Fruit fly (Drosophila melanogaster) whole organism, embryonic: ENCODE data around the gene gfzf.

ENCODE experiments used
- Adf1 ChIP-seq: fragments of 200-800 bp; sonication (Bioruptor generic); IDR thresholded peaks from 2 replicates; pipeline ENCODE4 v1.3.6; 2022; ENCODE audit warnings: missing biosample characterization, missing genetic modification characterization
- Asciz ChIP-seq: fragments of 200-800 bp; sonication (Bioruptor generic); optimal IDR thresholded peaks from 2 replicates; lab custom pipeline; 2017; ENCODE audit warnings: missing biosample characterization, mild to moderate bottlenecking, missing genetic modification characterization, missing genetic modification reagents
- BtbVII ChIP-seq: fragments of 200-800 bp; sonication (Bioruptor generic); optimal IDR thresholded peaks from 3 replicates; lab custom pipeline; 2017; ENCODE audit warnings: missing biosample characterization, mild to moderate bottlenecking, missing genetic modification characterization
- CG12155 ChIP-seq: fragments of 200-800 bp; sonication (Bioruptor generic); optimal IDR thresholded peaks from 3 replicates; lab custom pipeline; 2016; ENCODE audit warnings: missing biosample characterization, missing genetic modification characterization
- CG12744 ChIP-seq: fragments of 200-800 bp; sonication (Bioruptor generic); optimal IDR thresholded peaks from 2 replicates; lab custom pipeline; 2016; ENCODE audit warnings: missing biosample characterization, missing genetic modification characterization
- CG12769 ChIP-seq: fragments of 200-800 bp; sonication (Bioruptor generic); optimal IDR thresholded peaks from 2 replicates; lab custom pipeline; 2019; ENCODE audit warnings: missing biosample characterization, mild to moderate bottlenecking, missing genetic modification characterization, moderate library complexity
- CG13123 ChIP-seq: fragments of 200-800 bp; sonication (Bioruptor generic); optimal IDR thresholded peaks from 2 replicates; lab custom pipeline; 2016; ENCODE audit warnings: missing biosample characterization, missing genetic modification characterization
- CG13894 ChIP-seq: fragments of 200-800 bp; sonication (Bioruptor generic); optimal IDR thresholded peaks from 3 replicates; lab custom pipeline; 2018; ENCODE audit warnings: missing biosample characterization, mild to moderate bottlenecking, missing genetic modification characterization, moderate library complexity
- CG14441 ChIP-seq: fragments of 200-800 bp; sonication (Bioruptor generic); IDR thresholded peaks from 2 replicates; pipeline ENCODE4 v1.3.6; 2022; ENCODE audit warnings: missing biosample characterization, missing genetic modification characterization
- CG14667 ChIP-seq: fragments of 200-800 bp; sonication (Bioruptor generic); IDR thresholded peaks from 2 replicates; pipeline ENCODE4 v1.3.6; 2022; ENCODE audit warnings: missing biosample characterization, missing genetic modification characterization
- CG15269 ChIP-seq: fragments of 200-800 bp; sonication (Bioruptor generic); optimal IDR thresholded peaks from 2 replicates; lab custom pipeline; 2018; ENCODE audit warnings: missing biosample characterization, mild to moderate bottlenecking, missing genetic modification characterization, moderate library complexity
- CG15601 ChIP-seq: fragments of 200-800 bp; sonication (Bioruptor generic); optimal IDR thresholded peaks from 3 replicates; lab custom pipeline; 2019; ENCODE audit warnings: missing biosample characterization, mild to moderate bottlenecking, missing genetic modification characterization, moderate library complexity
- CG2199 ChIP-seq: fragments of 200-800 bp; sonication (Bioruptor generic); IDR thresholded peaks from 3 replicates; pipeline ENCODE4 v1.3.6; 2022; ENCODE audit warnings: missing biosample characterization, missing genetic modification characterization
- CG2889 ChIP-seq: fragments of 200-800 bp; sonication (Bioruptor generic); IDR thresholded peaks from 3 replicates; pipeline ENCODE4 v1.3.6; 2022; ENCODE audit warnings: missing biosample characterization, missing genetic modification characterization
- CG3838 ChIP-seq: fragments of 200-800 bp; sonication (Bioruptor generic); optimal IDR thresholded peaks from 3 replicates; lab custom pipeline; 2016; ENCODE audit warnings: missing biosample characterization, missing genetic modification characterization
- CG3995 ChIP-seq: fragments of 200-800 bp; sonication (Bioruptor generic); optimal IDR thresholded peaks from 3 replicates; lab custom pipeline; 2016; ENCODE audit warnings: missing biosample characterization, missing genetic modification characterization
- CG4282 ChIP-seq: fragments of 200-800 bp; sonication (Bioruptor generic); optimal IDR thresholded peaks from 2 replicates; lab custom pipeline; 2016; ENCODE audit warnings: missing biosample characterization, missing genetic modification characterization
- CG6175 ChIP-seq: fragments of 200-800 bp; sonication (Bioruptor generic); IDR thresholded peaks from 3 replicates; pipeline ENCODE4 v1.3.6; 2022; ENCODE audit warnings: missing biosample characterization, missing genetic modification characterization
- CG8281 ChIP-seq: fragments of 200-800 bp; sonication (Bioruptor generic); optimal IDR thresholded peaks from 2 replicates; lab custom pipeline; 2018; ENCODE audit warnings: missing biosample characterization, mild to moderate bottlenecking, missing genetic modification characterization, moderate library complexity
- CG9817 ChIP-seq: fragments of 200-800 bp; sonication (Bioruptor generic); optimal IDR thresholded peaks from 2 replicates; lab custom pipeline; 2018; ENCODE audit warnings: missing biosample characterization, mild to moderate bottlenecking, missing genetic modification characterization, moderate library complexity
- CTCF ChIP-seq: fragments of 200-800 bp; sonication (Bioruptor generic); optimal IDR thresholded peaks from 2 replicates; lab custom pipeline; 2017; ENCODE audit warnings: missing biosample characterization, mild to moderate bottlenecking, missing genetic modification characterization, moderate library complexity
- CoRest ChIP-seq: fragments of 200-800 bp; sonication (Bioruptor generic); optimal IDR thresholded peaks from 3 replicates; lab custom pipeline; 2018; ENCODE audit warnings: missing biosample characterization, mild to moderate bottlenecking, missing genetic modification characterization, moderate library complexity
- D ChIP-seq, 2 experiments: fragments of 200-800 bp in 1 of 2; fragments of >200 bp in 1 of 2; sonication (Bioruptor generic) in 1 of 2; optimal IDR thresholded peaks; 2 replicates in 1 of 2; 3 replicates in 1 of 2; lab custom pipeline; 2017; ENCODE audit warnings: mild to moderate bottlenecking in 1 of 2, missing biosample characterization in 1 of 2, missing genetic modification characterization in 1 of 2, missing genetic modification reagents in 1 of 2
- Dfd ChIP-seq, 2 experiments: fragments of >200 bp; optimal IDR thresholded peaks; 2 replicates each; lab custom pipeline; 2017; ENCODE audit warnings: missing biosample characterization in 2 of 2, missing genetic modification characterization in 2 of 2
- Doc3 ChIP-seq: fragments of 200-800 bp; sonication (Bioruptor generic); IDR thresholded peaks from 3 replicates; pipeline ENCODE4 v1.3.6; 2022; ENCODE audit warnings: missing biosample characterization, missing genetic modification characterization; ENCODE audit not compliant: partially characterized antibody
- Fer1 ChIP-seq: fragments of 200-800 bp; sonication (Bioruptor generic); optimal IDR thresholded peaks from 2 replicates; lab custom pipeline; 2017; ENCODE audit warnings: missing biosample characterization, mild to moderate bottlenecking, missing genetic modification characterization
- HHEX ChIP-seq: fragments of 200-800 bp; sonication (Bioruptor generic); optimal IDR thresholded peaks from 3 replicates; lab custom pipeline; 2017; ENCODE audit warnings: missing biosample characterization, mild to moderate bottlenecking, missing genetic modification characterization, missing genetic modification reagents
- HLH54F ChIP-seq: fragments of 200-800 bp; sonication (Bioruptor generic); optimal IDR thresholded peaks from 3 replicates; lab custom pipeline; 2016; ENCODE audit warnings: missing biosample characterization, missing genetic modification characterization
- Hmr ChIP-seq: fragments of 200-800 bp; sonication (Bioruptor generic); optimal IDR thresholded peaks from 3 replicates; lab custom pipeline; 2017; ENCODE audit warnings: mild to moderate bottlenecking, missing biosample characterization, missing genetic modification reagents, missing genetic modification characterization
- Hmx ChIP-seq: fragments of 200-800 bp; sonication (Bioruptor generic); optimal IDR thresholded peaks from 2 replicates; lab custom pipeline; 2016; ENCODE audit warnings: missing biosample characterization, missing genetic modification characterization
- Hsf ChIP-seq: fragments of 200-800 bp; sonication (Bioruptor generic); optimal IDR thresholded peaks from 3 replicates; lab custom pipeline; 2016; ENCODE audit warnings: missing biosample characterization, missing genetic modification characterization
- Lpt ChIP-seq: fragments of >200 bp; optimal IDR thresholded peaks from 2 replicates; lab custom pipeline; 2018; ENCODE audit warnings: missing biosample characterization, missing genetic modification characterization
- Myb ChIP-seq: fragments of 200-800 bp; sonication (Bioruptor generic); optimal IDR thresholded peaks from 2 replicates; lab custom pipeline; 2016; ENCODE audit warnings: missing biosample characterization, missing genetic modification characterization
- NC2α ChIP-seq: fragments of 200-800 bp; sonication (Bioruptor generic); optimal IDR thresholded peaks from 2 replicates; lab custom pipeline; 2016; ENCODE audit warnings: missing biosample characterization, missing genetic modification characterization
- NfI ChIP-seq: fragments of 200-800 bp; sonication (Bioruptor generic); optimal IDR thresholded peaks from 3 replicates; lab custom pipeline; 2018; ENCODE audit warnings: missing biosample characterization, mild to moderate bottlenecking, missing genetic modification characterization, moderate library complexity
- Spps ChIP-seq: fragments of 200-800 bp; sonication (Bioruptor generic); optimal IDR thresholded peaks from 2 replicates; lab custom pipeline; 2018; ENCODE audit warnings: missing biosample characterization, mild to moderate bottlenecking, missing genetic modification characterization
- Stat92E ChIP-seq, 3 experiments: fragments of >200 bp in 2 of 3; fragments of 200-800 bp in 1 of 3; sonication (Bioruptor generic) in 1 of 3; optimal IDR thresholded peaks; 2 replicates each; lab custom pipeline; 2017 to 2019; ENCODE audit warnings: missing biosample characterization in 3 of 3, missing genetic modification characterization in 3 of 3, mild to moderate bottlenecking in 1 of 3, moderate library complexity in 1 of 3
- Trl ChIP-seq, 3 experiments: fragments of >200 bp in 2 of 3; fragments of 200-800 bp in 1 of 3; sonication (Bioruptor generic) in 1 of 3; optimal IDR thresholded peaks; 2 replicates in 1 of 3; 3 replicates in 2 of 3; lab custom pipeline; 2016 to 2017; ENCODE audit warnings: missing biosample characterization in 1 of 3, missing genetic modification characterization in 1 of 3
- al ChIP-seq: fragments of 200-800 bp; sonication (Bioruptor generic); IDR thresholded peaks from 2 replicates; pipeline ENCODE4 v1.3.6; 2022; ENCODE audit warnings: missing biosample characterization, missing genetic modification characterization
- crol ChIP-seq: fragments of 200-800 bp; sonication (Bioruptor generic); IDR thresholded peaks from 2 replicates; pipeline ENCODE4 v1.3.6; 2022; ENCODE audit warnings: missing biosample characterization, missing genetic modification characterization
- dan ChIP-seq: fragments of 200-800 bp; sonication (Bioruptor generic); IDR thresholded peaks from 2 replicates; pipeline ENCODE4 v1.3.6; 2022; ENCODE audit warnings: missing biosample characterization, missing genetic modification characterization
- gem ChIP-seq: fragments of 200-800 bp; sonication (Bioruptor generic); optimal IDR thresholded peaks from 2 replicates; lab custom pipeline; 2019; ENCODE audit warnings: missing biosample characterization, mild to moderate bottlenecking, missing genetic modification characterization, moderate library complexity
- gsb ChIP-seq: fragments of 200-800 bp; sonication (Bioruptor generic); IDR thresholded peaks from 2 replicates; pipeline ENCODE4 v1.3.6; 2022; ENCODE audit warnings: missing biosample characterization, missing genetic modification characterization
- pum ChIP-seq: fragments of 200-800 bp; sonication (Bioruptor generic); optimal IDR thresholded peaks from 2 replicates; lab custom pipeline; 2016; ENCODE audit warnings: missing biosample characterization, missing genetic modification characterization
- repo ChIP-seq: fragments of 200-800 bp; sonication (Bioruptor generic); optimal IDR thresholded peaks from 2 replicates; lab custom pipeline; 2016; ENCODE audit warnings: missing biosample characterization, missing genetic modification characterization
- sqz ChIP-seq: fragments of 200-800 bp; sonication (Bioruptor generic); optimal IDR thresholded peaks from 3 replicates; lab custom pipeline; 2018; ENCODE audit warnings: missing biosample characterization, mild to moderate bottlenecking, missing genetic modification characterization
- wor ChIP-seq: fragments of 200-800 bp; sonication (Bioruptor generic); IDR thresholded peaks from 2 replicates; pipeline ENCODE4 v1.3.6; 2022; ENCODE audit warnings: missing biosample characterization, missing genetic modification characterization
- zen ChIP-seq: fragments of 200-800 bp; sonication (Bioruptor generic); optimal IDR thresholded peaks from 3 replicates; lab custom pipeline; 2018; ENCODE audit warnings: missing biosample characterization, mild to moderate bottlenecking, missing genetic modification characterization, moderate library complexity

Gene gfzf

DNA sequence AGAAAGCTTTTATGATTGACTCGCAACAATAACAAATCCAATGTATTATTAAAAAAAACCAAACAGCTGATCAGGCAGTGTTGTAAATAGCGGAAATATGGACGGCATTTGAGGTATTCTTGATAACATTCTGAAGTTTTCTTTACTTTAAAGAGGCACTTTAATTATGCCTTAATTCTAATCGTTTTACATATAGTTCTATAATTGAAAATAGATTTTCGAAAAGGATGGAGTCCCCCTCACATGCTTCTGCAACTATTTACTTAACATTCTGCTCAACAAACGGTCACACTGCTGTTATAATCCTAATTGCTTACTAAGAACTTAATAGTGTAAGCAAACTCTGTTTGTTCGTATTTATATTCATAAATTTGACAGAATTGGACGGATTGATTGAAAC, 22.8 kb downstream of the gfzf start, which contains the start of gene CG10068 (continued):
- TF ChIP-seq NC2α (GFP tag; lab: Kevin White, UChicago) (peak; percentile 81), CG3838 (GFP tag; lab: Kevin White, UChicago) (peak; percentile 71), D (optimal IDR thresholded peaks at IDR 0.05; lab: Kevin White, UChicago) (no peak), D (GFP tag; optimal IDR thresholded peaks at IDR 0.05; lab: Kevin White, UChicago) (peak; percentile 83), CG13894 (tag; lab: Kevin White, UChicago) (peak; percentile 90)

DNA sequence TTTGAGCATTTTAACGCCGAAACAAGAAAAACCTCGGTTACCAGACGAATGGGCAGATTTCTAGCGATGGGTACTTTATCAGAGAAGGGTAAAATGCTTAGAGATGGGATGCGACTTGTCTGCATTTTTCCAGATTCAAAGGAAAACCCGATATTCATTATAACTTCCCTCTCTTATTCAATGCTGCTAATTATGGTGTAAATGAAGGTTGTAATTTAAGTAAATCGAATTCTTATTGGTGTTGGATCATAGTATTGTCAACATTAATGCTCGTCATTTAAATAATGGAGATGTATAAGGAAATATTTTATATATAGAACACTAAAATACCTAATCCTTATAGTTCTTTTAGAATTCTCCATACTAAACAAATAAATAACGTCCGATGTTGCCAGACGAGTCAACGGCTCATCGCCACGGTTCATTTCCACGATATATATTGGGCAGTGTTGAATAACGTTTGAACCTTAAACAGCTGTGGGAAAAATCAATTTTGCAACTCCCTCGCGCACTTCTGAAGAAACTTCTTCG, 26.6 kb downstream of the gfzf start, which contains the start of the genes Alh and CG10098:
Alh (minus strand) TSS at position 77 of the 531 bp plus-strand sequence.
CG10098 (plus strand) TSS at position 440 of the 531 bp plus-strand sequence.
- no peak; the same call in 1 of the 2 replicates for TF ChIP-seq gsb (GFP tag; lab: Robert Waterston, UW)
- no peak for TF ChIP-seq crol (GFP tag; lab: Robert Waterston, UW)
- peak; percentile 68 for TF ChIP-seq repo (GFP tag; lab: Kevin White, UChicago)
- peak; percentile 85 for TF ChIP-seq pum (GFP tag; lab: Kevin White, UChicago)
- no peak for TF ChIP-seq CG2199
- peak; percentile 45 for TF ChIP-seq Fer1 (GFP tag; lab: Kevin White, UChicago)
- peak; percentile 66 for TF ChIP-seq CG12744
- no peak for TF ChIP-seq BtbVII (GFP tag; lab: Kevin White, UChicago)
- peak; percentile 76 for TF ChIP-seq Myb (GFP tag; lab: Kevin White, UChicago)
- peak; percentile 80 for TF ChIP-seq CG15269 (tag; lab: Kevin White, UChicago)
- no peak for TF ChIP-seq Adf1
- peak; percentile 88 for TF ChIP-seq zen (tag; lab: Kevin White, UChicago)
- TF ChIP-seq Spps (tag; lab: Kevin White, UChicago): peak; percentile 34
- TF ChIP-seq CG4282 (GFP tag; lab: Kevin White, UChicago): peak; percentile 44
- no peak for TF ChIP-seq Stat92E (GFP tag; optimal IDR thresholded peaks at IDR 0.05; lab: Kevin White, UChicago)
- peak; percentile 79 for TF ChIP-seq HHEX (GFP tag; lab: Kevin White, UChicago)
- peak; percentile 91 for TF ChIP-seq CoRest (tag; lab: Kevin White, UChicago)
- no peak for TF ChIP-seq sqz (GFP tag; lab: Kevin White, UChicago)
- TF ChIP-seq NfI: peak; percentile 82
- no peak for TF ChIP-seq CTCF (GFP tag; lab: Kevin White, UChicago)
- no peak for TF ChIP-seq Trl (optimal IDR thresholded peaks at IDR 0.05; lab: Kevin White, UChicago)
- peak; percentile 79 for TF ChIP-seq Trl (GFP tag; optimal IDR thresholded peaks at IDR 0.05; lab: Kevin White, UChicago)
- TF ChIP-seq CG12769: peak; percentile 78
- peak; percentile 72 for TF ChIP-seq CG14441
- TF ChIP-seq CG14667 (GFP tag; lab: Robert Waterston, UW): peak; percentile 80
- peak; percentile 73 for TF ChIP-seq CG15601
- no peak for TF ChIP-seq CG8281 (tag; lab: Kevin White, UChicago)
- 0 out of 2 replicates have a peak, but pooled peaks have one; percentile 12 for TF ChIP-seq wor (GFP tag; lab: Robert Waterston, UW)
- TF ChIP-seq Hmx (GFP tag; lab: Kevin White, UChicago): peak; percentile 75
- TF ChIP-seq CG12155: peak; percentile 87
- TF ChIP-seq al (GFP tag; lab: Robert Waterston, UW): peak; percentile 80
- no peak for TF ChIP-seq Lpt (GFP tag; lab: Kevin White, UChicago)
- TF ChIP-seq Doc3: peak; percentile 65
- peak; percentile 88 for TF ChIP-seq gem
- peak; percentile 91 for TF ChIP-seq Hsf
- peak; percentile 92 for TF ChIP-seq HLH54F (GFP tag; lab: Kevin White, UChicago)
- TF ChIP-seq CG9817 (tag; lab: Kevin White, UChicago): peak; percentile 91
- TF ChIP-seq dan (GFP tag; lab: Robert Waterston, UW): no peak
- TF ChIP-seq Dfd (GFP tag; optimal IDR thresholded peaks at IDR 0.05; lab: Kevin White, UChicago): no peak
- TF ChIP-seq CG2889 (GFP tag; lab: Robert Waterston, UW): peak; percentile 68; the same call in 1 of the 3 replicates
- peak; percentile 80 for TF ChIP-seq CG13123
- peak; percentile 60 for TF ChIP-seq Asciz (GFP tag; lab: Kevin White, UChicago)
- peak; percentile 84 for TF ChIP-seq Hmr (GFP tag; lab: Kevin White, UChicago)
- TF ChIP-seq CG6175 (GFP tag; lab: Robert Waterston, UW): peak; percentile 36; the same call in 1 of the 3 replicates
- peak; percentile 59 for TF ChIP-seq CG3995 (GFP tag; lab: Kevin White, UChicago)
